Fruit fly (Drosophila melanogaster): Measurements from ENCODE around the gene Cpr65Az.
A peak's percentile ranks its signal among the peaks of the same experiment; 100 is the strongest.

Cpr65Az gene

DNA sequence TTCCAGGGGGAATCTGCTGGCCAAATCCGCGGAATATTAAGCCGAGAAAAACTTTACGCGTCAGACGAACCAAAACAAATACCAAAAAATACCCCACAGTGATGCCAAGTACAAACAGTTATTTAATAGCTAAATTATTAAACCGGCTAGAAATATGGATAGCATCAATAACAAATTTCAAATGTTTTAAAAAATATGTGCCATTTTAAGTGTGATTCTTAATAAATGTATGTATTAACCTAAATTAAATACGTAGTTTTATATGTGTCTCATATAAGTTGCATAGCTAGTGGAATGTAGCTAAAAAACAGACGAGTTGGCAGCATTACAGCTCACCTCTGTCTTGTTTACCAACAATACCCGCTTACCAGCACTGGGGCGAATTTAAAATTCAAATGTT is 21.2 kb downstream of the Cpr65Az start, which contains the start of gene CG10274:
CG10274 (minus strand) TSS at position 54 of the 400 bp plus-strand sequence.
- TF ChIP-seq Mnt (GFP tag; optimal IDR thresholded peaks at IDR 0.05) (peak; percentile 41), tj (GFP tag; optimal IDR thresholded peaks at IDR 0.05) (peak; percentile 42), bab1 (GFP tag; optimal IDR thresholded peaks at IDR 0.05) (peak; percentile 61), CG11617 (GFP tag; optimal IDR thresholded peaks at IDR 0.05) (peak; percentile 75), CG5204 (GFP tag; optimal IDR thresholded peaks at IDR 0.05) (no peak), CG14711 (tag; optimal IDR thresholded peaks at IDR 0.05) (peak; percentile 76), ovo (GFP tag; optimal IDR thresholded peaks at IDR 0.05) (peak; percentile 52), Crg-1 (GFP tag; optimal IDR thresholded peaks at IDR 0.05) (peak; percentile 74), CG7045 (GFP tag; optimal IDR thresholded peaks at IDR 0.05) (peak; percentile 67), cic (GFP tag; optimal IDR thresholded peaks at IDR 0.05) (peak; percentile 23), Clk (GFP tag; optimal IDR thresholded peaks at IDR 0.05) (peak; percentile 52), kay (GFP tag; ENCODE audit: borderline replicate concordance) (no peak), CG1620 (GFP tag; optimal IDR thresholded peaks at IDR 0.05) (peak; percentile 82), CG7101 (tag; optimal IDR thresholded peaks at IDR 0.05) (peak; percentile 77), toe (GFP tag; optimal IDR thresholded peaks at IDR 0.05) (peak; percentile 79), cnc (optimal IDR thresholded peaks at IDR 0.05) (no peak), CG33017 (tag; optimal IDR thresholded peaks at IDR 0.05) (peak; percentile 45), Hr96 (GFP tag; optimal IDR thresholded peaks at IDR 0.05) (peak; percentile 68), pad (GFP tag; optimal IDR thresholded peaks at IDR 0.05) (peak; percentile 70), CG12768 (GFP tag; optimal IDR thresholded peaks at IDR 0.05) (peak; percentile 73)

DNA sequence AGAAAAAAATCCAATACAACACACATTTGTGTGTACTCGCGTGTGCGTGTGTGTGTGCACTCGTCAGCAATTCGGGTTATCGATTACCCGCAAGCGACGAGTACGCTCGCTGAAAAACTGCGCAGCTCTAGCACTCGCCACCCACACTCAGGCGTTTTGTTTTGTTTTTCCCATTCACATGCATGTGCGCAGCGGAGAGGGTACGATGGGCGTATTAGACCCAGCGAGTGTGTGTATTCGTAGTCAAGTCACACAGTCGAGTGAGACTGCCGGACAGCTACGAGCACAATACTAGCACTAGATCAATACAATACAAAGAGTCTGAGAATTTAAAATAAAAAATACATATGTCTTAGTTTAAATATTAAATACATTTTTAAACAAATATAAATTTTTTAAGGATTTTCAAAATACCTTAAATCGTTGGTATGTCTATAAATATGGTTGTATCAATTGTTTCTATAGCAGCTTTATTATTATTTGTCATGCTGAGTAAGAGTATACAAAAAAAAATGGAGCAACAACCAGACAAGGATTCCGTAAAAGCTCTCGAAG is 24.3 kb downstream of the Cpr65Az start, which contains the start of the genes D19B and CG43293:
D19B (minus strand) TSS at position 37 of the 555 bp plus-strand sequence.
CG43293 (plus strand) TSS at position 306 of the 555 bp plus-strand sequence.
- TF ChIP-seq tj (GFP tag; optimal IDR thresholded peaks at IDR 0.05) (peak; percentile 78), ovo (GFP tag; optimal IDR thresholded peaks at IDR 0.05) (peak; percentile 3), pad (GFP tag; optimal IDR thresholded peaks at IDR 0.05) (peak; percentile 54), CG7045 (GFP tag; optimal IDR thresholded peaks at IDR 0.05) (peak; percentile 78), toe (GFP tag; optimal IDR thresholded peaks at IDR 0.05) (peak; percentile 60), kay (GFP tag; ENCODE audit: borderline replicate concordance) (no peak), CG12768 (GFP tag; optimal IDR thresholded peaks at IDR 0.05) (peak; percentile 76), Clk (GFP tag; optimal IDR thresholded peaks at IDR 0.05) (peak; percentile 66), CG14711 (tag; optimal IDR thresholded peaks at IDR 0.05) (peak; percentile 74), cic (GFP tag; optimal IDR thresholded peaks at IDR 0.05) (peak; percentile 98), CG33017 (tag; optimal IDR thresholded peaks at IDR 0.05) (peak; percentile 75), bab1 (GFP tag; optimal IDR thresholded peaks at IDR 0.05) (peak; percentile 84), CG1620 (GFP tag; optimal IDR thresholded peaks at IDR 0.05) (peak; percentile 76), CG5204 (GFP tag; optimal IDR thresholded peaks at IDR 0.05) (peak; percentile 64), Crg-1 (GFP tag; optimal IDR thresholded peaks at IDR 0.05) (peak; percentile 54), CG7101 (tag; optimal IDR thresholded peaks at IDR 0.05) (peak; percentile 74), Hr96 (GFP tag; optimal IDR thresholded peaks at IDR 0.05) (peak; percentile 65), cnc (optimal IDR thresholded peaks at IDR 0.05) (no peak), Mnt (GFP tag; optimal IDR thresholded peaks at IDR 0.05) (peak; percentile 100), CG11617 (GFP tag; optimal IDR thresholded peaks at IDR 0.05) (peak; percentile 82)

DNA sequence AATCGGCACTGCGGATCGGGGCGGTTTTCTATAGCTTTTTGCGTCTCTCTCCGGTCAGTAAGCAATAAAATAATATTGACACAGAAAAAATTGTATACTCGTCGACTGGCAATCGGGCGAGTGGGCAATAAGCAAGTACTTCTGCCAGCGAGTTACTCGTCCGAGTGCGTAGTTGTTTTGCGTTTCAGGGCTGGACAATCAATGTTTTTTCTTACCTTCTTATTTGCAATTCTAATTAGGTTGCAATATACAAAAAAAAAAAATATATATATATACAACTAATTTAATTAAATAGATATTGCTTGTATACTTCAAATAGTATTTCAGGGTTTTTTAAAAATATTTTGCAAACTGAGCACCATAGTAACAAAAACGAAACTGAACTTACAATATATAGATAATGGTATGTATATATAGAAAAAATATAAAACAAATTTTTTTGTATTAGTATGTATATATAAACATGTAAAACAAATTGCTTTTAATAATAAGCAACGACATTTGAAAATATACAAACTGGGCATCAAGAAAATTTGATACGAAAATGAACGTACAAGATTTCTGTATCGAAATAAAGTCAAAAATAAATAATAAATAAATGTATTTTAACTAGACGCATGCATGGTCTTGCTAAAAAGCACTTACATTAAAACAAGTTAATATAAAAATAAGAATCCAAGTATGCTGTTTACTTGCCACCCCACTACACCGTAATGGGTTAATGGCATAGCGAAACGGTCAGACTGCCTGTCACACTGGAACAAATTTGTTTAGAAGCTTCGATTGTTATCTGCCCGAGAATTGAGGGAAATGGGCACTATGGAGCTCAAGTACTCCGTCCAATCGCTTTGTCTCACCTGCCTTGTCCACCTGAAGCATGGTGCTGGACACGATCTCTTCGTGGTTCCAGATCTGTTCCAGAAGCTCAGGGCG is 28.6 kb downstream of the Cpr65Az start, which contains the start of the genes D19A and CG7386:
D19A (minus strand) TSS at position 129 of the 933 bp plus-strand sequence.
CG7386 (plus strand) TSS at position 751 of the 933 bp plus-strand sequence.
- TF ChIP-seq CG33017 (tag; optimal IDR thresholded peaks at IDR 0.05) (peak; percentile 70), CG7101 (tag; optimal IDR thresholded peaks at IDR 0.05) (peak; percentile 72), CG11617 (GFP tag; optimal IDR thresholded peaks at IDR 0.05) (peak; percentile 61), toe (GFP tag; optimal IDR thresholded peaks at IDR 0.05) (peak; percentile 53), bab1 (GFP tag; optimal IDR thresholded peaks at IDR 0.05) (peak; percentile 79), kay (GFP tag; ENCODE audit: borderline replicate concordance) (no peak), cic (GFP tag; optimal IDR thresholded peaks at IDR 0.05) (no peak), CG5204 (GFP tag; optimal IDR thresholded peaks at IDR 0.05) (peak; percentile 33), Clk (GFP tag; optimal IDR thresholded peaks at IDR 0.05) (no peak), Hr96 (GFP tag; optimal IDR thresholded peaks at IDR 0.05) (peak; percentile 31), Mnt (GFP tag; optimal IDR thresholded peaks at IDR 0.05) (peak; percentile 49), CG1620 (GFP tag; optimal IDR thresholded peaks at IDR 0.05) (peak; percentile 60), Crg-1 (GFP tag; optimal IDR thresholded peaks at IDR 0.05) (no peak), pad (GFP tag; optimal IDR thresholded peaks at IDR 0.05) (no peak), cnc (optimal IDR thresholded peaks at IDR 0.05) (no peak), ovo (GFP tag; optimal IDR thresholded peaks at IDR 0.05) (no peak), tj (GFP tag; optimal IDR thresholded peaks at IDR 0.05) (peak; percentile 24), CG12768 (GFP tag; optimal IDR thresholded peaks at IDR 0.05) (peak; percentile 1), CG14711 (tag; optimal IDR thresholded peaks at IDR 0.05) (peak; percentile 27), CG7045 (GFP tag; optimal IDR thresholded peaks at IDR 0.05) (peak; percentile 27)

DNA sequence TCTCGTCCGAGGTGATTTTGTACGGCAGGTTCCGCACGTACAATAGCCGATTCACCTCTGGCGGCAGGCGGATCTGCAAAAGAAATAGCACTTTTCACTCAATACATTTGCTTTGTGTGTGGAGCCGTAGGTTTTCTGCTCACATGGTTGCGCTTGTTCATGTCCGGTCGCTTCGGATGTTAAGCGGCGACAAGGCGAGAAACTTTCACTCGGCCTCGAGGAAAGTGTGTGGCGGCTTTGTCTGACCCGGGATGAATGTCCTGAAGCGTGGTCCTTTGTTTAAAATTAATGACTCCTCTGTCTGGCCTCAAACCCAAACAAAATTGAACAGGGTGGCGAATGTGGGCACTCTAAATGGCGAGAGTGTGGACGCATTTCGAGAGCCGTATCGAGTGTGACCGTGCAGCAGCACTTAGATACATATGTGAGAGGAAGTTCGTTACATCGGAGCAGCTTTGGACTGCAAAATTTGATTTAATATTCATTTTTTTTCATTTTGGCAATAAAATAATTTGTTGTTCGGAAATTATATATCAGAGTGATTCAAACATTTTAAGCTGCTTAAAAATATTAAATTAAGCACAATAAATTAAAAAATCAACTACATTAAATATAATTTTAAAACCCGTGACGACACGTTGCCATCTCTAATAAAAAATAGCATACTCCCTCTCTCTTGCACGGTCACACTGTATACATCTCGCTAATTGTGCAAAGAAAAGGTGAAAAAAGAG is 32.4 kb downstream of the Cpr65Az start, which contains the start of the genes Sf3b6 and Tnpo:
Sf3b6 (minus strand) TSS at position 358 of the 734 bp plus-strand sequence.
Tnpo (plus strand) TSS at position 659 of the 734 bp plus-strand sequence.
- TF ChIP-seq pad (GFP tag; optimal IDR thresholded peaks at IDR 0.05) (peak; percentile 66), cic (GFP tag; optimal IDR thresholded peaks at IDR 0.05) (no peak), Crg-1 (GFP tag; optimal IDR thresholded peaks at IDR 0.05) (peak; percentile 74), CG1620 (GFP tag; optimal IDR thresholded peaks at IDR 0.05) (peak; percentile 84), CG11617 (GFP tag; optimal IDR thresholded peaks at IDR 0.05) (peak; percentile 85), cnc (optimal IDR thresholded peaks at IDR 0.05) (no peak), CG14711 (tag; optimal IDR thresholded peaks at IDR 0.05) (peak; percentile 72), CG7101 (tag; optimal IDR thresholded peaks at IDR 0.05) (peak; percentile 86), CG33017 (tag; optimal IDR thresholded peaks at IDR 0.05) (peak; percentile 75), ovo (GFP tag; optimal IDR thresholded peaks at IDR 0.05) (peak; percentile 73), bab1 (GFP tag; optimal IDR thresholded peaks at IDR 0.05) (peak; percentile 70), Clk (GFP tag; optimal IDR thresholded peaks at IDR 0.05) (peak; percentile 79), CG12768 (GFP tag; optimal IDR thresholded peaks at IDR 0.05) (peak; percentile 84), CG5204 (GFP tag; optimal IDR thresholded peaks at IDR 0.05) (peak; percentile 78), kay (GFP tag; ENCODE audit: borderline replicate concordance) (no peak), Hr96 (GFP tag; optimal IDR thresholded peaks at IDR 0.05) (peak; percentile 78), CG7045 (GFP tag; optimal IDR thresholded peaks at IDR 0.05) (peak; percentile 77), tj (GFP tag; optimal IDR thresholded peaks at IDR 0.05) (peak; percentile 67), Mnt (GFP tag; optimal IDR thresholded peaks at IDR 0.05) (peak; percentile 52), toe (GFP tag; optimal IDR thresholded peaks at IDR 0.05) (peak; percentile 90)

Data from whole organism, adult.